Worm (Caenorhabditis elegans) whole organism, midembryonic: ENCODE results near the gene EEED8.15.

ENCODE experiments used
- T22C8.4 ChIP-seq: fragments of 200-800 bp; sonication (Bioruptor generic); IDR thresholded peaks from 2 replicates; pipeline ENCODE4 v1.3.6; 2022; ENCODE audit warnings: missing genetic modification characterization, missing compliant biosample characterization
- cog-1 ChIP-seq: sonication (generic microtip); optimal IDR thresholded peaks from 2 replicates; lab custom pipeline; 2016; ENCODE audit warnings: missing genetic modification characterization, missing compliant biosample characterization
- flt-1 ChIP-seq: fragments of 200-800 bp; sonication (Bioruptor generic); IDR thresholded peaks from 2 replicates; pipeline ENCODE4 v1.3.6; 2022; ENCODE audit warnings: missing genetic modification characterization, missing compliant biosample characterization
- klf-2 ChIP-seq: fragments of 200-800 bp; sonication (Bioruptor generic); conservative IDR thresholded peaks from 2 replicates; pipeline ENCODE4 v1.3.6; 2022; ENCODE audit warnings: missing genetic modification reagents, missing genetic modification characterization, missing compliant biosample characterization
- med-1 ChIP-seq: sonication (generic microtip); optimal IDR thresholded peaks from 2 replicates; lab custom pipeline; 2017; ENCODE audit warnings: missing genetic modification characterization, mild to moderate bottlenecking, missing compliant biosample characterization, antibody characterized with exemption, missing genetic modification reagents; ENCODE audit not compliant: insufficient read depth
- ref-1 ChIP-seq: fragments of 200-800 bp; sonication (Bioruptor generic); conservative IDR thresholded peaks from 2 replicates; pipeline ENCODE4 v1.3.6; 2022; ENCODE audit warnings: missing genetic modification reagents, missing genetic modification characterization, missing compliant biosample characterization
- tab-1 ChIP-seq: fragments of 200-800 bp; sonication (Bioruptor generic); IDR thresholded peaks from 2 replicates; pipeline ENCODE4 v1.3.6; 2022; ENCODE audit warnings: missing genetic modification characterization, missing compliant biosample characterization
- ztf-23 ChIP-seq: fragments of 200-800 bp; sonication (Bioruptor generic); IDR thresholded peaks from 2 replicates; pipeline ENCODE4 v1.3.6; 2022; ENCODE audit warnings: missing genetic modification reagents, missing genetic modification characterization, missing compliant biosample characterization
- ztf-29 ChIP-seq: fragments of 200-800 bp; sonication (Bioruptor generic); IDR thresholded peaks from 2 replicates; pipeline ENCODE4 v1.3.6; 2022; ENCODE audit warnings: missing genetic modification reagents, missing genetic modification characterization, missing compliant biosample characterization

ce11 chrII:5398779-5399178 lies 20.2 kb upstream of the EEED8.15 start, which contains the start of gene fbxl-3:
- no peak for TF ChIP-seq med-1 (GFP tag; lab: Kevin White, UChicago)
- no peak for TF ChIP-seq tab-1 (GFP tag; lab: Robert Waterston, UW)
- TF ChIP-seq flt-1 (GFP tag; lab: Robert Waterston, UW): no peak
- no peak for TF ChIP-seq T22C8.4 (GFP tag; lab: Robert Waterston, UW)
- no peak for TF ChIP-seq ref-1
- TF ChIP-seq ztf-23: no peak
- no peak for TF ChIP-seq cog-1 (tag; lab: Kevin White, UChicago)
- no peak for TF ChIP-seq klf-2 (GFP tag; lab: Robert Waterston, UW)
- no peak for TF ChIP-seq ztf-29 (GFP tag; lab: Robert Waterston, UW)
